Fruit fly (Drosophila melanogaster) whole organism, wandering third instar larva: ENCODE data around the gene Rgl.

Source experiments
- Abd-B ChIP-seq: fragments of >200 bp; optimal IDR thresholded peaks from 2 replicates; lab custom pipeline; 2017; ENCODE audit warnings: missing biosample characterization, missing genetic modification characterization
- Myc ChIP-seq: fragments of >200 bp; optimal IDR thresholded peaks from 2 replicates; lab custom pipeline; 2017
- N ChIP-seq: fragments of >200 bp; optimal IDR thresholded peaks from 2 replicates; lab custom pipeline; 2018; ENCODE audit warnings: missing biosample characterization, missing external identifiers, missing genetic modification characterization
- Sp1 ChIP-seq: fragments of 200-800 bp; sonication (Bioruptor generic); optimal IDR thresholded peaks from 3 replicates; lab custom pipeline; 2019; ENCODE audit warnings: missing biosample characterization, mild to moderate bottlenecking, missing genetic modification characterization, moderate library complexity
- Vsx2 ChIP-seq: fragments of 200-300, 225-300 bp; sonication (Bioruptor generic); optimal IDR thresholded peaks from 2 replicates; lab custom pipeline; 2018; ENCODE audit warnings: missing biosample characterization, missing genetic modification characterization; ENCODE audit not compliant: partially characterized antibody
- brk ChIP-seq: fragments of 200-800 bp; sonication (Bioruptor generic); optimal IDR thresholded peaks from 2 replicates; lab custom pipeline; 2016; ENCODE audit warnings: missing biosample characterization, mild to moderate bottlenecking, missing genetic modification characterization
- fru ChIP-seq: fragments of 200-800 bp; sonication (Bioruptor generic); optimal IDR thresholded peaks from 3 replicates; lab custom pipeline; 2016; ENCODE audit warnings: missing biosample characterization, mild to moderate bottlenecking, missing genetic modification characterization
- lola ChIP-seq: fragments of >200 bp; optimal IDR thresholded peaks from 2 replicates; lab custom pipeline; 2017; ENCODE audit warnings: missing biosample characterization, missing genetic modification characterization
- pan ChIP-seq: fragments of >200 bp; optimal IDR thresholded peaks from 2 replicates; lab custom pipeline; 2017
- rgr ChIP-seq: fragments of 200-800 bp; sonication (Bioruptor generic); optimal IDR thresholded peaks from 3 replicates; lab custom pipeline; 2016; ENCODE audit warnings: missing biosample characterization, mild to moderate bottlenecking, missing genetic modification characterization
- usp ChIP-seq: fragments of >200 bp; optimal IDR thresholded peaks from 2 replicates; lab custom pipeline; 2017; ENCODE audit warnings: missing biosample characterization, missing genetic modification characterization

DNA sequence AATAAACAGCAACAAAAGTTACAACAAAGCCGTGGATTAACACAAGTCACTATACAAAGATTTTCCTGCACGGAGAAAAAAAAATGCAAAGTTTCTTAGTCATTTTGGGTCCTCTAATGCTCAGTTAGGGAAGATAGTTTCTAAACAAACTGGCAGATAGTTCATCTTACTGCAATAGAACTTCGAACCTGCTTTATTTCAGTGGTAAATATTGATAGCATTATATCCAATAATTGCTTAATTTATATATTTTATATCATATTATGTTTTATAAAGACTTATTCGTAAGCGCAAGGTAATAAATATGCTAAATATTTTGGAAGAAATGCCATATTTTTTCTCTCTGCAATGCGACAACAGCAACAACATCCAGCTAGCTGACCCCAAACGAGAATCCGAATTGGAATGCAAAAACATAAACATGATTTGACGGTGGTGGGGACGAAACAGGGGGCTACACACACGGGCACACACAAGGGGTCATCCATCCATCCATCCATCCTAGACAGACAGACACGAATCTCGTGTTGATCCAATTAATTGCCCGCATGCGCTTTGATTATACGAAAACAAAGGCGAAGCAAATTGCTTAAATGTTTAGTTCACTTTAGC is 13.4 kb downstream of the Rgl start:
- TF ChIP-seq brk (GFP tag; lab: Kevin White, UChicago) (no peak), rgr (GFP tag; lab: Kevin White, UChicago) (no peak), lola (no peak), pan (lab: Kevin White, UChicago) (no peak), Myc (lab: Kevin White, UChicago) (no peak), Vsx2 (GFP tag; lab: Kevin White, UChicago) (no peak), N (no peak), fru (GFP tag; lab: Kevin White, UChicago) (no peak), Abd-B (GFP tag; lab: Kevin White, UChicago) (no peak), Sp1 (GFP tag; lab: Kevin White, UChicago) (no peak), usp (no peak)
